Fruit fly (Drosophila melanogaster) whole organism, wandering third instar larva: ENCODE data around the gene hiw.

Experiments used
- Abd-B ChIP-seq: fragments of >200 bp; optimal IDR thresholded peaks from 2 replicates; lab custom pipeline; 2017; ENCODE audit warnings: missing biosample characterization, missing genetic modification characterization
- CG9705 ChIP-seq: fragments of 200-800 bp; sonication (Bioruptor generic); optimal IDR thresholded peaks from 2 replicates; lab custom pipeline; 2018; ENCODE audit warnings: missing biosample characterization, mild to moderate bottlenecking, missing genetic modification characterization
- Dfd ChIP-seq: fragments of >200 bp; optimal IDR thresholded peaks from 2 replicates; lab custom pipeline; 2017; ENCODE audit warnings: missing biosample characterization, missing genetic modification characterization
- GATAd ChIP-seq: sonication (Bioruptor generic); optimal IDR thresholded peaks from 2 replicates; lab custom pipeline; 2016; ENCODE audit warnings: missing biosample characterization, missing genetic modification characterization
- HLH106 ChIP-seq: fragments of 200-800 bp; optimal IDR thresholded peaks from 3 replicates; lab custom pipeline; 2019; ENCODE audit warnings: missing biosample characterization, mild to moderate bottlenecking, missing genetic modification characterization, moderate library complexity
- Mio ChIP-seq: sonication (Bioruptor generic); optimal IDR thresholded peaks from 2 replicates; lab custom pipeline; 2016; ENCODE audit warnings: missing biosample characterization, missing genetic modification characterization
- OdsH ChIP-seq: fragments of 200-800 bp; sonication (Bioruptor generic); optimal IDR thresholded peaks from 2 replicates; lab custom pipeline; 2016; ENCODE audit warnings: missing biosample characterization, mild to moderate bottlenecking, missing genetic modification characterization
- br ChIP-seq: fragments of 200-800 bp; sonication (Bioruptor generic); optimal IDR thresholded peaks from 2 replicates; lab custom pipeline; 2016; ENCODE audit warnings: missing biosample characterization, missing genetic modification characterization
- fru ChIP-seq: fragments of 200-800 bp; sonication (Bioruptor generic); optimal IDR thresholded peaks from 3 replicates; lab custom pipeline; 2016; ENCODE audit warnings: missing biosample characterization, mild to moderate bottlenecking, missing genetic modification characterization
- h ChIP-seq: fragments of 200-800 bp; sonication (Bioruptor generic); optimal IDR thresholded peaks from 3 replicates; lab custom pipeline; 2016; ENCODE audit warnings: missing biosample characterization, mild to moderate bottlenecking, missing genetic modification characterization
- pan ChIP-seq: fragments of >200 bp; optimal IDR thresholded peaks from 2 replicates; lab custom pipeline; 2017
- psq ChIP-seq: fragments of 200-800 bp; sonication (Bioruptor generic); optimal IDR thresholded peaks from 3 replicates; lab custom pipeline; 2017; ENCODE audit warnings: missing biosample characterization, mild to moderate bottlenecking, missing genetic modification characterization, moderate library complexity
- sv ChIP-seq: fragments of 200-800 bp; sonication (Bioruptor generic); optimal IDR thresholded peaks from 3 replicates; lab custom pipeline; 2016; ENCODE audit warnings: missing biosample characterization, missing genetic modification characterization
- woc ChIP-seq: sonication (Bioruptor generic); optimal IDR thresholded peaks from 2 replicates; lab custom pipeline; 2016; ENCODE audit warnings: missing biosample characterization, mild to moderate bottlenecking, missing genetic modification characterization

DNA sequence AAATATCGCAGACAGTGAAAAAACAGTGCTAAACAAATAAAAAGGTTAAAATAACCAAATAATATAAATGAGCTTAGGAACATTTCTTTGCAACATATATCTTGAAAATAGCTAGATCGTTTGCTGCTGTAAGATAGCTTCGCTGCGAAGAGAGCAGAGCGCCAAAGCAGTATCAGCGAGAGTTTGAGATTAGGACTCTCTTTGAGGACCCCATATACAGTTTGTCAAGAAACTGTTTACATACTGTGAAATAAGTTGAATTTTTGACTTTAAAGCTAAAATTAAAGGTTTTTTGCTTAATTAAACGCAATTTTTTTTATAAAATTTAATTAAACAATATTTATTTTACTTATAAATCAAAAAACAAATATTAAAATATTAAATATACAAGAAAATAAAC, 13.4 kb upstream of the hiw start:
- TF ChIP-seq br (GFP tag; lab: Kevin White, UChicago): no peak
- TF ChIP-seq h: no peak
- no peak for TF ChIP-seq pan (lab: Kevin White, UChicago)
- TF ChIP-seq Dfd: no peak
- TF ChIP-seq woc (GFP tag; lab: Kevin White, UChicago): no peak
- TF ChIP-seq OdsH (GFP tag; lab: Kevin White, UChicago): no peak
- no peak for TF ChIP-seq HLH106
- TF ChIP-seq fru (GFP tag; lab: Kevin White, UChicago): no peak
- no peak for TF ChIP-seq GATAd (GFP tag; lab: Kevin White, UChicago)
- TF ChIP-seq psq: no peak
- TF ChIP-seq CG9705 (GFP tag; lab: Kevin White, UChicago): no peak
- no peak for TF ChIP-seq Mio (GFP tag; lab: Kevin White, UChicago)
- TF ChIP-seq Abd-B (GFP tag; lab: Kevin White, UChicago): no peak
- TF ChIP-seq sv (GFP tag; lab: Kevin White, UChicago): no peak
